Worm (Caenorhabditis elegans): ENCODE measurements around the gene F15H10.12.

- TF ChIP-seq snpc-4 (tag; optimal IDR thresholded peaks at IDR 0.05) (no peak), nhr-42 (GFP tag; IDR thresholded peaks at IDR 0.05) (no peak), nhr-28 (tag; optimal IDR thresholded peaks at IDR 0.05) (no peak)
Measured at ce11 chrV:10428608-10429007, 18.7 kb upstream of the F15H10.12 start, which contains the start of gene tag-314.
